Fruit fly (Drosophila melanogaster) whole organism, prepupa: ENCODE measurements around the gene Acsf2.

Experiments used
- Blimp-1 ChIP-seq: fragments of 200-800 bp; sonication (Bioruptor generic); optimal IDR thresholded peaks from 3 replicates; lab custom pipeline; 2017; ENCODE audit warnings: missing biosample characterization, missing genetic modification characterization, mild to moderate bottlenecking, moderate library complexity, missing genetic modification reagents
- CG11762 ChIP-seq: fragments of 200-800 bp; sonication (Bioruptor generic); optimal IDR thresholded peaks from 3 replicates; lab custom pipeline; 2016; ENCODE audit warnings: missing biosample characterization, missing genetic modification characterization; ENCODE audit not compliant: insufficient read depth
- CG11902 ChIP-seq: fragments of 200-800 bp; sonication (Bioruptor generic); optimal IDR thresholded peaks from 3 replicates; lab custom pipeline; 2016; ENCODE audit warnings: missing biosample characterization, missing genetic modification characterization
- CG15336 ChIP-seq: fragments of 200-800 bp; sonication (Bioruptor generic); IDR thresholded peaks from 2 replicates; pipeline ENCODE4 v1.3.6; 2022; ENCODE audit warnings: missing biosample characterization, missing genetic modification characterization
- CG16779 ChIP-seq: fragments of 200-800 bp; sonication (Bioruptor generic); optimal IDR thresholded peaks from 3 replicates; lab custom pipeline; 2017; ENCODE audit warnings: missing biosample characterization, mild to moderate bottlenecking, missing genetic modification characterization
- CG32006 ChIP-seq: fragments of 200-800 bp; sonication (Bioruptor generic); optimal IDR thresholded peaks from 3 replicates; lab custom pipeline; 2017; ENCODE audit warnings: missing biosample characterization, mild to moderate bottlenecking, missing genetic modification characterization
- CG4318 ChIP-seq: fragments of 200-800 bp; sonication (Bioruptor generic); optimal IDR thresholded peaks from 3 replicates; lab custom pipeline; 2017; ENCODE audit warnings: missing biosample characterization, mild to moderate bottlenecking, missing genetic modification characterization
- CG6792 ChIP-seq: fragments of 200-800 bp; sonication (Bioruptor generic); optimal IDR thresholded peaks from 3 replicates; lab custom pipeline; 2016; ENCODE audit warnings: missing biosample characterization, missing genetic modification characterization
- CG6808 ChIP-seq: fragments of 200-800 bp; sonication (Bioruptor generic); optimal IDR thresholded peaks from 3 replicates; lab custom pipeline; 2017; ENCODE audit warnings: missing biosample characterization, missing genetic modification characterization, mild to moderate bottlenecking, moderate library complexity, missing genetic modification reagents
- CG6854 ChIP-seq: fragments of 200-800 bp; sonication (Bioruptor generic); optimal IDR thresholded peaks from 2 replicates; lab custom pipeline; 2017; ENCODE audit warnings: missing biosample characterization, mild to moderate bottlenecking, missing genetic modification characterization
- CG7368 ChIP-seq: fragments of 200-800 bp; sonication (Bioruptor generic); optimal IDR thresholded peaks from 3 replicates; lab custom pipeline; 2016; ENCODE audit warnings: missing biosample characterization, missing genetic modification characterization
- CG8119 ChIP-seq: fragments of 200-800 bp; sonication (Bioruptor generic); IDR thresholded peaks from 3 replicates; pipeline ENCODE4 v1.3.6; 2022; ENCODE audit warnings: missing biosample characterization, missing genetic modification characterization
- CG8319 ChIP-seq: fragments of 200-800 bp; sonication (Bioruptor generic); optimal IDR thresholded peaks from 3 replicates; lab custom pipeline; 2016; ENCODE audit warnings: missing biosample characterization, missing genetic modification characterization
- CG8632 ChIP-seq: fragments of 200-800 bp; sonication (Bioruptor generic); optimal IDR thresholded peaks from 3 replicates; lab custom pipeline; 2016; ENCODE audit warnings: missing biosample characterization, missing genetic modification characterization
- CG9139 ChIP-seq: fragments of 200-800 bp; sonication (Bioruptor generic); optimal IDR thresholded peaks from 3 replicates; lab custom pipeline; 2017; ENCODE audit warnings: missing biosample characterization, mild to moderate bottlenecking, missing genetic modification characterization
- Eip78C ChIP-seq: fragments of 200-800 bp; sonication (Bioruptor generic); peaks from one replicate; lab custom pipeline; 2016; ENCODE audit warnings: missing biosample characterization, missing genetic modification characterization
- Eip93F ChIP-seq: fragments of 200-800 bp; sonication (Bioruptor generic); optimal IDR thresholded peaks from 2 replicates; lab custom pipeline; 2016; ENCODE audit warnings: missing biosample characterization, mild to moderate bottlenecking, missing genetic modification characterization
- Ets21C ChIP-seq: fragments of 200-800 bp; sonication (Bioruptor generic); optimal IDR thresholded peaks from 3 replicates; lab custom pipeline; 2016; ENCODE audit warnings: missing biosample characterization, missing genetic modification characterization
- Ets96B ChIP-seq: fragments of 200-800 bp; optimal IDR thresholded peaks from 2 replicates; lab custom pipeline; 2019; ENCODE audit warnings: missing biosample characterization, mild to moderate bottlenecking, missing genetic modification characterization, moderate library complexity
- Gug ChIP-seq: fragments of 200-800 bp; sonication (Bioruptor generic); IDR thresholded peaks from 2 replicates; pipeline ENCODE4 v1.3.6; 2022; ENCODE audit warnings: missing biosample characterization, missing genetic modification characterization
- Hr39 ChIP-seq: fragments of 200-800 bp; sonication (Bioruptor generic); optimal IDR thresholded peaks from 2 replicates; lab custom pipeline; 2016; ENCODE audit warnings: missing biosample characterization, missing genetic modification characterization
- Hr4 ChIP-seq: fragments of 200-800 bp; sonication (Bioruptor generic); optimal IDR thresholded peaks from 3 replicates; lab custom pipeline; 2016; ENCODE audit warnings: missing biosample characterization, missing genetic modification characterization
- Lpt ChIP-seq: fragments of 200-800 bp; sonication (Bioruptor generic); optimal IDR thresholded peaks from 3 replicates; lab custom pipeline; 2016; ENCODE audit warnings: missing biosample characterization, missing genetic modification characterization
- Met ChIP-seq: fragments of 200-800 bp; sonication (Bioruptor generic); optimal IDR thresholded peaks from 3 replicates; lab custom pipeline; 2016; ENCODE audit warnings: missing biosample characterization, missing genetic modification characterization
- OdsH ChIP-seq: fragments of 200-800 bp; sonication (Bioruptor generic); optimal IDR thresholded peaks from 3 replicates; lab custom pipeline; 2016; ENCODE audit warnings: missing biosample characterization, missing genetic modification characterization
- Sox102F ChIP-seq: fragments of 200-800 bp; sonication (Bioruptor generic); optimal IDR thresholded peaks from 2 replicates; lab custom pipeline; 2016; ENCODE audit warnings: missing biosample characterization, mild to moderate bottlenecking, missing genetic modification characterization
- achi ChIP-seq: fragments of 200-800 bp; sonication (Bioruptor generic); optimal IDR thresholded peaks from 3 replicates; lab custom pipeline; 2016; ENCODE audit warnings: missing biosample characterization, missing genetic modification characterization
- acj6 ChIP-seq: fragments of 200-800 bp; sonication (Bioruptor generic); optimal IDR thresholded peaks from 3 replicates; lab custom pipeline; 2016; ENCODE audit warnings: missing biosample characterization, missing genetic modification characterization
- cyc ChIP-seq: fragments of 200-800 bp; sonication (Bioruptor generic); optimal IDR thresholded peaks from 3 replicates; lab custom pipeline; 2016; ENCODE audit warnings: missing biosample characterization, missing genetic modification characterization
- dac ChIP-seq: fragments of 200-800 bp; sonication (Bioruptor generic); optimal IDR thresholded peaks from 2 replicates; lab custom pipeline; 2017; ENCODE audit warnings: missing biosample characterization, mild to moderate bottlenecking, missing genetic modification characterization
- dsx ChIP-seq: fragments of 200-800 bp; optimal IDR thresholded peaks from 3 replicates; lab custom pipeline; 2019; ENCODE audit warnings: missing biosample characterization, mild to moderate bottlenecking, missing genetic modification characterization, moderate library complexity; ENCODE audit not compliant: poor library complexity, severe bottlenecking
- eg ChIP-seq: fragments of 200-800 bp; sonication (Bioruptor generic); IDR thresholded peaks from 3 replicates; pipeline ENCODE4 v1.3.6; 2022; ENCODE audit warnings: missing biosample characterization, missing genetic modification characterization
- esn ChIP-seq: fragments of 200-800 bp; sonication (Bioruptor generic); optimal IDR thresholded peaks from 2 replicates; lab custom pipeline; 2016; ENCODE audit warnings: missing biosample characterization, mild to moderate bottlenecking, missing genetic modification characterization, moderate library complexity
- fd59A ChIP-seq: fragments of 200-800 bp; sonication (Bioruptor generic); optimal IDR thresholded peaks from 2 replicates; lab custom pipeline; 2017; ENCODE audit warnings: missing biosample characterization, mild to moderate bottlenecking, missing genetic modification characterization, missing genetic modification reagents
- fd85E ChIP-seq: fragments of 200-800 bp; sonication (Bioruptor generic); optimal IDR thresholded peaks from 3 replicates; lab custom pipeline; 2016; ENCODE audit warnings: missing biosample characterization, missing genetic modification characterization
- fkh ChIP-seq: fragments of 200-800 bp; sonication (Bioruptor generic); optimal IDR thresholded peaks from 3 replicates; lab custom pipeline; 2017; ENCODE audit warnings: missing biosample characterization, mild to moderate bottlenecking, missing genetic modification characterization, moderate library complexity
- lz ChIP-seq: fragments of 200-800 bp; sonication (Bioruptor generic); optimal IDR thresholded peaks from 3 replicates; lab custom pipeline; 2016; ENCODE audit warnings: missing biosample characterization, missing genetic modification characterization
- pdm3 ChIP-seq: fragments of 200-800 bp; sonication (Bioruptor generic); optimal IDR thresholded peaks from 3 replicates; lab custom pipeline; 2016; ENCODE audit warnings: missing biosample characterization, missing genetic modification characterization
- spab ChIP-seq: fragments of 200-800 bp; sonication (Bioruptor generic); optimal IDR thresholded peaks from 2 replicates; lab custom pipeline; 2017; ENCODE audit warnings: missing biosample characterization, mild to moderate bottlenecking, missing genetic modification characterization, missing genetic modification reagents
- ss ChIP-seq, 2 experiments: fragments of 200-800 bp; sonication (Bioruptor generic); optimal IDR thresholded peaks; 2 replicates in 1 of 2; 3 replicates in 1 of 2; lab custom pipeline; 2017 to 2018; ENCODE audit warnings: mild to moderate bottlenecking in 2 of 2, missing biosample characterization in 2 of 2, missing genetic modification characterization in 2 of 2, moderate library complexity in 1 of 2
- svp ChIP-seq: fragments of 200-800 bp; sonication (Bioruptor generic); peaks from one replicate; lab custom pipeline; 2016; ENCODE audit warnings: missing biosample characterization, missing genetic modification characterization
- topi ChIP-seq: fragments of 200-800 bp; sonication (Bioruptor generic); optimal IDR thresholded peaks from 3 replicates; lab custom pipeline; 2016; ENCODE audit warnings: missing biosample characterization, missing genetic modification characterization
- vri ChIP-seq: fragments of 200-800 bp; sonication (Bioruptor generic); optimal IDR thresholded peaks from 3 replicates; lab custom pipeline; 2016; ENCODE audit warnings: missing biosample characterization, mild to moderate bottlenecking, missing genetic modification characterization

Acsf2 gene

DNA sequence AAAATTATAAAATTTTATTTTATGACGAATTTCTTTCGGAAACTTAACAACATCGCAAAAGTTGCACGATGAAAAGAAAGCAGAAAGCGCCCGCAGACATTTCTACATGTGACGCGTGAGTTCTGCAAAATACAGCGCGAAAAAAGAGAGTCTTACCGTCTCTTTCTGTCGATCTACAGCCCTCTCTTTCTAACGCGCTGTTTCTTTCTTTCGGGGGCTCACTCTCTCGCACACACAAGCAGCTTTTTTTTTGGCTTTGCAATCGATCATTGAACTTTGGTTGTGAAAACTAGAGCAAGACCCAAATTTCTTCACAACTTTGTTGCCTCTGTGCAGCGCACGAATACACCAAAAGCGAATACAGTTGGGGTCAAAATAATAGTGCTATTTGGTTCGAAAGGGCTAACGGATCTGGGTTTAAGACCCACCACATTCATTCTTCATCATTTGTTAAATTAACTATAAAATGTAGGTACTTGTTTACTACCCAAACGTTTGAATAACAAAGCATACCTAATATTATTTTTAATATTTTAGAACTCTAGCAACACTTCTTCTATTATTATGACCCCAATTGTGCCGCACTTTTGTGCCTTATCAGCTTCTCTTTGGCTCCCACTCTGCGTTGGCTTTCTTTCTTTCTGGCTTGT lies 42.9 kb downstream of the Acsf2 start (continued):
- TF ChIP-seq CG8319 (GFP tag; lab: Kevin White, UChicago) (peak; percentile 55), fd59A (GFP tag; lab: Kevin White, UChicago) (no peak), dac (GFP tag; lab: Kevin White, UChicago) (peak; percentile 69), eg (GFP tag; lab: Robert Waterston, UW) (peak; percentile 75), CG15336 (GFP tag; lab: Robert Waterston, UW) (peak; percentile 75), OdsH (peak; percentile 83), svp (GFP tag; lab: Kevin White, UChicago) (peak; percentile 85), Ets96B (tag; lab: Kevin White, UChicago) (peak; percentile 17), Ets21C (peak; percentile 73), vri (GFP tag; lab: Kevin White, UChicago) (no peak), CG4318 (GFP tag; lab: Kevin White, UChicago) (peak; percentile 34), CG11902 (peak; percentile 61), lz (GFP tag; lab: Kevin White, UChicago) (peak; percentile 70), cyc (GFP tag; lab: Kevin White, UChicago) (peak; percentile 58), Lpt (GFP tag; lab: Kevin White, UChicago) (peak; percentile 5), acj6 (GFP tag; lab: Kevin White, UChicago) (peak; percentile 67), CG8119 (GFP tag; lab: Robert Waterston, UW) (peak; percentile 70), esn (GFP tag; lab: Kevin White, UChicago) (peak; percentile 91), Hr4 (GFP tag; lab: Kevin White, UChicago) (peak; percentile 59), CG11762 (peak; percentile 22), ss (GFP tag; optimal IDR thresholded peaks at IDR 0.05; lab: Kevin White, UChicago) (no peak), CG6792 (GFP tag; lab: Kevin White, UChicago) (peak; percentile 78), Blimp-1 (GFP tag; lab: Kevin White, UChicago) (peak; percentile 66), CG16779 (tag; lab: Kevin White, UChicago) (peak; percentile 28), Eip78C (GFP tag; lab: Kevin White, UChicago) (peak; percentile 91)
- TF ChIP-seq, all 60 proteins: peak for 50

DNA sequence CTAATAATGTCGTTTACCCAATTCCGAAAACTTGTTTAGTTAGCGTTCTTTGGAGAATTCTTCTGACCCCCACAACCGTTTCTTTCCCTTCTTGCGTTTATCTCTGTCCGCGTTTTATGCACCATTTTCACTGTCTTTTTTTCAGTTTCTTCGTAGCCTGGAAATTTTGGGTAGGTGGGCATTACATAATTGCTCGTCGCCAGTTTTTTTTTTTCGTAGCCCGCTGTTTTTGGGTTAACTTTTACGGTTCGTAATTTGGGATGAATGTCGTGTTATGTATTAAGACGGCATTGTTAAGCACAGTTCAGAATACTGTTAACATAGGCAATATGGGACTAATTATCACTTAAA lies 44.1 kb downstream of the Acsf2 start:
- TF ChIP-seq pdm3 (GFP tag; lab: Kevin White, UChicago): no peak
- TF ChIP-seq Blimp-1 (GFP tag; lab: Kevin White, UChicago): no peak
- no peak for TF ChIP-seq CG8119 (GFP tag; lab: Robert Waterston, UW)
- no peak for TF ChIP-seq Gug (GFP tag; lab: Robert Waterston, UW)
- TF ChIP-seq Hr39: no peak
- TF ChIP-seq OdsH: no peak
- no peak for TF ChIP-seq Eip78C (GFP tag; lab: Kevin White, UChicago)
- no peak for TF ChIP-seq CG6808

DNA sequence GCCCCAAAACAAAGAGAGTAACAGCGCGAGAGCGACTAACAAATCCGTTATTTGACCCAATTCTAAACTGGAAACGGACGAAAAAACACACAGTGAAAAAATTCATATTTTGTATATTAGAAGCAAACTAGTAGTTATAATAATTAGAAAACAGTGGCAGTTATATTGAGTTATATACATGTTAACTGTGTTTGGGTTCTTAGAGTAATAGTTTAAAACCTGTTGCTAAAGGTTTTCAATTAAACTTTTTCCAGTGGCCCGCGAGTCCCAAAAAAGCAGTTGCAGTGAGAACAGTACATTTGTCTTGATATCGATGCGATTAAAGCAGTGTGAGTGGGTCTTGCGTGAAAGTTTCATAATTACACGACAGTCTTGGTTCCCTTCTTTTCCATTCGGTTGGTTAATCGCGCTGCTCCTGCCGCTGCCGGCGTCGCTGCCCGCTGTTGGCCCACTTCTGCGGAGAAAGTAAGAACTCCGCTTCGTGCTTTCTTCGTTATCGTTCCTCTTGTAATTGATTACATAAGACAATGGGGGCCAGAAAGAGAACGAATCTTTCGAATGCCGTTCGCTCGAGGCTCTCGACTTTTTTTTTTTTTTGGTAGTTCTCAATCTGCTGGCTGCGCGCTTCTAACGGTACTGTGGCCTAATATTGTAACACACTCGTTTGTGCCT lies 44.6 kb downstream of the Acsf2 start:
- TF ChIP-seq Sox102F (GFP tag; lab: Kevin White, UChicago): peak; percentile 93
- TF ChIP-seq Lpt (GFP tag; lab: Kevin White, UChicago): no peak
- peak; percentile 78 for TF ChIP-seq OdsH
- TF ChIP-seq CG6854 (GFP tag; lab: Kevin White, UChicago): peak; percentile 91
- peak; percentile 80 for TF ChIP-seq CG32006 (GFP tag; lab: Kevin White, UChicago)
- TF ChIP-seq CG15336 (GFP tag; lab: Robert Waterston, UW): peak; percentile 73
- peak; percentile 92 for TF ChIP-seq Ets21C
- peak; percentile 77 for TF ChIP-seq CG8632 (GFP tag; lab: Kevin White, UChicago)
- TF ChIP-seq dsx (GFP tag; lab: Kevin White, UChicago): no peak
- TF ChIP-seq Hr4 (GFP tag; lab: Kevin White, UChicago): peak; percentile 21
- no peak for TF ChIP-seq CG9139 (GFP tag; lab: Kevin White, UChicago)
- TF ChIP-seq acj6 (GFP tag; lab: Kevin White, UChicago): peak; percentile 80
- peak; percentile 78 for TF ChIP-seq CG6792 (GFP tag; lab: Kevin White, UChicago)
- TF ChIP-seq Hr39: peak; percentile 93
- TF ChIP-seq vri (GFP tag; lab: Kevin White, UChicago): no peak
- TF ChIP-seq achi: peak; percentile 61
- TF ChIP-seq topi (GFP tag; lab: Kevin White, UChicago): peak; percentile 93
- TF ChIP-seq CG16779 (tag; lab: Kevin White, UChicago): no peak
- TF ChIP-seq fkh (GFP tag; lab: Kevin White, UChicago): no peak
- TF ChIP-seq fd85E (GFP tag; lab: Kevin White, UChicago): peak; percentile 25
- no peak for TF ChIP-seq fd59A (GFP tag; lab: Kevin White, UChicago)
- peak; percentile 84 for TF ChIP-seq Eip93F (GFP tag; lab: Kevin White, UChicago)
- TF ChIP-seq Gug (GFP tag; lab: Robert Waterston, UW): no peak
- TF ChIP-seq Met (GFP tag; lab: Kevin White, UChicago): peak; percentile 95
- no peak for TF ChIP-seq spab
- no peak for TF ChIP-seq CG6808
- peak; percentile 91 for TF ChIP-seq lz (GFP tag; lab: Kevin White, UChicago)
- peak; percentile 48 for TF ChIP-seq CG7368 (GFP tag; lab: Kevin White, UChicago)
- peak; percentile 85 for TF ChIP-seq pdm3 (GFP tag; lab: Kevin White, UChicago)
- peak; percentile 51; the same call in 1 of the 3 replicates for TF ChIP-seq CG8119 (GFP tag; lab: Robert Waterston, UW)
